Fruit fly (Drosophila melanogaster) whole organism, embryonic: ENCODE measurements around the gene Ptpmeg2.

Source experiments
- ATbp ChIP-seq: fragments of 200-800 bp; sonication (Bioruptor generic); optimal IDR thresholded peaks from 2 replicates; lab custom pipeline; 2017; ENCODE audit warnings: missing biosample characterization, mild to moderate bottlenecking, missing genetic modification characterization, missing genetic modification reagents
- Abd-B ChIP-seq: fragments of 200-800 bp; sonication (Bioruptor generic); optimal IDR thresholded peaks from 2 replicates; lab custom pipeline; 2018; ENCODE audit warnings: missing biosample characterization, mild to moderate bottlenecking, missing genetic modification characterization, moderate library complexity
- Aef1 ChIP-seq: fragments of 200-800 bp; sonication (Bioruptor generic); IDR thresholded peaks from 3 replicates; pipeline ENCODE4 v1.3.6; 2022; ENCODE audit warnings: missing biosample characterization, missing genetic modification characterization
- Awh ChIP-seq: fragments of 200-800 bp; sonication (Bioruptor generic); IDR thresholded peaks from 2 replicates; pipeline ENCODE4, ENCODE4 v1.3.6; 2022; ENCODE audit warnings: missing biosample characterization, missing genetic modification characterization
- Bgb ChIP-seq: fragments of 200-800 bp; sonication (Bioruptor generic); IDR thresholded peaks from 2 replicates; pipeline ENCODE4 v1.3.6; 2022; ENCODE audit warnings: missing biosample characterization, missing genetic modification characterization; ENCODE audit not compliant: partially characterized antibody
- CG10267 ChIP-seq: fragments of 200-800 bp; sonication (Bioruptor generic); optimal IDR thresholded peaks from 2 replicates; lab custom pipeline; 2018; ENCODE audit warnings: missing biosample characterization, mild to moderate bottlenecking, missing genetic modification characterization, moderate library complexity
- CG10366 ChIP-seq: fragments of 200-800 bp; sonication (Bioruptor generic); IDR thresholded peaks from 2 replicates; pipeline ENCODE4 v1.3.6; 2022; ENCODE audit warnings: missing biosample characterization, missing genetic modification characterization
- CG11695 ChIP-seq: fragments of 200-800 bp; sonication (Bioruptor generic); IDR thresholded peaks from 3 replicates; pipeline ENCODE4 v1.3.6; 2022; ENCODE audit warnings: missing biosample characterization, missing genetic modification characterization
- CG12155 ChIP-seq: fragments of 200-800 bp; sonication (Bioruptor generic); optimal IDR thresholded peaks from 3 replicates; lab custom pipeline; 2016; ENCODE audit warnings: missing biosample characterization, missing genetic modification characterization
- CG12219 ChIP-seq: fragments of 200-800 bp; sonication (Bioruptor generic); optimal IDR thresholded peaks from 3 replicates; lab custom pipeline; 2018; ENCODE audit warnings: missing biosample characterization, mild to moderate bottlenecking, missing genetic modification characterization
- CG13296 ChIP-seq: fragments of 200-800 bp; sonication (Bioruptor generic); optimal IDR thresholded peaks from 3 replicates; lab custom pipeline; 2018; ENCODE audit warnings: missing biosample characterization, mild to moderate bottlenecking, missing genetic modification characterization
- CG14710 ChIP-seq: fragments of 200-800 bp; sonication (Bioruptor generic); optimal IDR thresholded peaks from 3 replicates; lab custom pipeline; 2019; ENCODE audit warnings: missing biosample characterization, mild to moderate bottlenecking, missing genetic modification characterization, moderate library complexity
- CG15269 ChIP-seq: fragments of 200-800 bp; sonication (Bioruptor generic); optimal IDR thresholded peaks from 2 replicates; lab custom pipeline; 2018; ENCODE audit warnings: missing biosample characterization, mild to moderate bottlenecking, missing genetic modification characterization, moderate library complexity
- CG1603 ChIP-seq: fragments of 200-800 bp; sonication (Bioruptor generic); optimal IDR thresholded peaks from 2 replicates; lab custom pipeline; 2019; ENCODE audit warnings: missing biosample characterization, mild to moderate bottlenecking, missing genetic modification characterization, moderate library complexity
- CG18764 ChIP-seq: fragments of 200-800 bp; sonication (Bioruptor generic); optimal IDR thresholded peaks from 3 replicates; lab custom pipeline; 2016; ENCODE audit warnings: missing biosample characterization, missing genetic modification characterization
- CG2120 ChIP-seq: fragments of 200-800 bp; sonication (Bioruptor generic); optimal IDR thresholded peaks from 3 replicates; lab custom pipeline; 2016; ENCODE audit warnings: missing biosample characterization, missing genetic modification characterization
- CG2712 ChIP-seq: fragments of 200-800 bp; optimal IDR thresholded peaks from 3 replicates; lab custom pipeline; 2019; ENCODE audit warnings: missing biosample characterization, mild to moderate bottlenecking, missing genetic modification characterization, moderate library complexity
- CG3726 ChIP-seq: fragments of 200-800 bp; sonication (Bioruptor generic); IDR thresholded peaks from 3 replicates; pipeline ENCODE4, ENCODE4 v1.3.6; 2022; ENCODE audit warnings: missing biosample characterization, missing genetic modification characterization
- CG4820 ChIP-seq: fragments of 200-800 bp; sonication (Bioruptor generic); optimal IDR thresholded peaks from 3 replicates; lab custom pipeline; 2016; ENCODE audit warnings: missing biosample characterization, missing genetic modification characterization
- CG5245 ChIP-seq: fragments of 200-800 bp; sonication (Bioruptor generic); optimal IDR thresholded peaks from 3 replicates; lab custom pipeline; 2016; ENCODE audit warnings: missing biosample characterization, missing genetic modification characterization
- CG7556 ChIP-seq: fragments of 200-800 bp; sonication (Bioruptor generic); optimal IDR thresholded peaks from 2 replicates; lab custom pipeline; 2017; ENCODE audit warnings: missing biosample characterization, mild to moderate bottlenecking, missing genetic modification characterization
- CG7839 ChIP-seq: fragments of 200-800 bp; sonication (Bioruptor generic); optimal IDR thresholded peaks from 3 replicates; lab custom pipeline; 2018; ENCODE audit warnings: missing biosample characterization, mild to moderate bottlenecking, missing genetic modification characterization, moderate library complexity
- CG7987 ChIP-seq: fragments of 200-800 bp; sonication (Bioruptor generic); optimal IDR thresholded peaks from 2 replicates; lab custom pipeline; 2018; ENCODE audit warnings: missing biosample characterization, mild to moderate bottlenecking, missing genetic modification characterization, moderate library complexity
- CG8359 ChIP-seq: fragments of 200-800 bp; sonication (Bioruptor generic); optimal IDR thresholded peaks from 2 replicates; lab custom pipeline; 2017; ENCODE audit warnings: missing biosample characterization, mild to moderate bottlenecking, missing genetic modification characterization, borderline replicate concordance
- E2f2 ChIP-seq: fragments of 200-800 bp; sonication (Bioruptor generic); IDR thresholded peaks from 2 replicates; pipeline ENCODE4 v1.3.6; 2022; ENCODE audit warnings: missing biosample characterization, missing genetic modification characterization
- Ets65A ChIP-seq: fragments of 200-800 bp; sonication (Bioruptor generic); peaks from one replicate; lab custom pipeline; 2016; ENCODE audit warnings: missing biosample characterization, missing genetic modification characterization
- HLH54F ChIP-seq: fragments of 200-800 bp; sonication (Bioruptor generic); optimal IDR thresholded peaks from 3 replicates; lab custom pipeline; 2016; ENCODE audit warnings: missing biosample characterization, missing genetic modification characterization
- Hr78 ChIP-seq, 2 experiments: fragments of 200-800 bp in 1 of 2; fragments of >200 bp in 1 of 2; sonication (Bioruptor generic) in 1 of 2; optimal IDR thresholded peaks; 2 replicates each; lab custom pipeline; 2017 to 2019; ENCODE audit warnings: missing biosample characterization in 2 of 2, missing genetic modification characterization in 2 of 2, mild to moderate bottlenecking in 1 of 2, moderate library complexity in 1 of 2
- Lhr ChIP-seq: fragments of 200-800 bp; sonication (Bioruptor generic); optimal IDR thresholded peaks from 3 replicates; lab custom pipeline; 2017; ENCODE audit warnings: mild to moderate bottlenecking, missing biosample characterization, missing genetic modification reagents, missing genetic modification characterization
- Med ChIP-seq: fragments of 200-800 bp; sonication (Bioruptor generic); peaks from one replicate; lab custom pipeline; 2016; ENCODE audit warnings: missing biosample characterization, missing genetic modification characterization, mild to moderate bottlenecking, inconsistent platforms, moderate library complexity
- Nf-YC ChIP-seq: fragments of 200-800 bp; optimal IDR thresholded peaks from 3 replicates; lab custom pipeline; 2019; ENCODE audit warnings: missing biosample characterization, mild to moderate bottlenecking, missing genetic modification characterization, moderate library complexity
- Ssrp ChIP-seq: fragments of 200-800 bp; sonication (Bioruptor generic); optimal IDR thresholded peaks from 2 replicates; lab custom pipeline; 2018; ENCODE audit warnings: missing biosample characterization, mild to moderate bottlenecking, missing genetic modification characterization, moderate library complexity
- Trl ChIP-seq, 3 experiments: fragments of >200 bp in 2 of 3; fragments of 200-800 bp in 1 of 3; sonication (Bioruptor generic) in 1 of 3; optimal IDR thresholded peaks; 2 replicates in 1 of 3; 3 replicates in 2 of 3; lab custom pipeline; 2016 to 2017; ENCODE audit warnings: missing biosample characterization in 1 of 3, missing genetic modification characterization in 1 of 3
- Vsx1 ChIP-seq: fragments of 200-800 bp; sonication (Bioruptor generic); optimal IDR thresholded peaks from 2 replicates; lab custom pipeline; 2017; ENCODE audit warnings: missing biosample characterization, mild to moderate bottlenecking, missing genetic modification characterization, missing genetic modification reagents
- bowl ChIP-seq: fragments of 200-800 bp; sonication (Bioruptor generic); IDR thresholded peaks from 2 replicates; pipeline ENCODE4 v1.3.6; 2022; ENCODE audit warnings: missing biosample characterization, missing genetic modification characterization
- croc ChIP-seq: fragments of 200-800 bp; sonication (Bioruptor generic); conservative IDR thresholded peaks from 3 replicates; pipeline ENCODE4 v1.3.6; 2022; ENCODE audit warnings: missing biosample characterization, missing genetic modification characterization
- gce ChIP-seq: fragments of 200-800 bp; sonication (Bioruptor generic); IDR thresholded peaks from 3 replicates; pipeline ENCODE4 v1.3.6; 2022; ENCODE audit warnings: missing biosample characterization, missing genetic modification characterization
- ind ChIP-seq: fragments of 200-800 bp; sonication (Bioruptor generic); optimal IDR thresholded peaks from 3 replicates; lab custom pipeline; 2016; ENCODE audit warnings: missing biosample characterization, missing genetic modification characterization
- kni ChIP-seq: fragments of 200-800 bp; sonication (Bioruptor generic); optimal IDR thresholded peaks from 3 replicates; lab custom pipeline; 2017; ENCODE audit warnings: mild to moderate bottlenecking, missing biosample characterization, missing genetic modification reagents, missing genetic modification characterization
- lbe ChIP-seq: fragments of 200-800 bp; sonication (Bioruptor generic); optimal IDR thresholded peaks from 2 replicates; lab custom pipeline; 2016; ENCODE audit warnings: missing biosample characterization, mild to moderate bottlenecking, missing genetic modification characterization
- pfk ChIP-seq: fragments of 200-800 bp; sonication (Bioruptor generic); optimal IDR thresholded peaks from 2 replicates; lab custom pipeline; 2018; ENCODE audit warnings: missing biosample characterization, mild to moderate bottlenecking, missing genetic modification characterization, moderate library complexity
- pho ChIP-seq: fragments of 200-800 bp; sonication (Bioruptor generic); optimal IDR thresholded peaks from 2 replicates; lab custom pipeline; 2016; ENCODE audit warnings: missing biosample characterization, missing genetic modification characterization
- scrt ChIP-seq: fragments of 200-800 bp; sonication (Bioruptor generic); optimal IDR thresholded peaks from 2 replicates; lab custom pipeline; 2018; ENCODE audit warnings: missing biosample characterization, mild to moderate bottlenecking, missing genetic modification characterization, moderate library complexity
- sisA ChIP-seq: fragments of 200-800 bp; sonication (Bioruptor generic); IDR thresholded peaks from 2 replicates; pipeline ENCODE4 v1.3.6; 2022; ENCODE audit warnings: missing biosample characterization, missing genetic modification characterization
- sob ChIP-seq: fragments of 200-800 bp; sonication (Bioruptor generic); IDR thresholded peaks from 2 replicates; pipeline ENCODE4 v1.3.6; 2022; ENCODE audit warnings: missing biosample characterization, missing genetic modification characterization
- sug ChIP-seq: fragments of 200-800 bp; optimal IDR thresholded peaks from 2 replicates; lab custom pipeline; 2019; ENCODE audit warnings: missing biosample characterization, mild to moderate bottlenecking, missing genetic modification characterization, moderate library complexity
- trem ChIP-seq: fragments of 200-800 bp; optimal IDR thresholded peaks from 3 replicates; lab custom pipeline; 2019; ENCODE audit warnings: missing biosample characterization, mild to moderate bottlenecking, missing genetic modification characterization, moderate library complexity
- trh ChIP-seq: fragments of 200-800 bp; sonication (Bioruptor generic); optimal IDR thresholded peaks from 2 replicates; lab custom pipeline; 2016; ENCODE audit warnings: missing biosample characterization, missing genetic modification characterization
- unpg ChIP-seq: fragments of 200-800 bp; sonication (Bioruptor generic); optimal IDR thresholded peaks from 3 replicates; lab custom pipeline; 2018; ENCODE audit warnings: missing biosample characterization, mild to moderate bottlenecking, missing genetic modification characterization, moderate library complexity

Gene Ptpmeg2

DNA sequence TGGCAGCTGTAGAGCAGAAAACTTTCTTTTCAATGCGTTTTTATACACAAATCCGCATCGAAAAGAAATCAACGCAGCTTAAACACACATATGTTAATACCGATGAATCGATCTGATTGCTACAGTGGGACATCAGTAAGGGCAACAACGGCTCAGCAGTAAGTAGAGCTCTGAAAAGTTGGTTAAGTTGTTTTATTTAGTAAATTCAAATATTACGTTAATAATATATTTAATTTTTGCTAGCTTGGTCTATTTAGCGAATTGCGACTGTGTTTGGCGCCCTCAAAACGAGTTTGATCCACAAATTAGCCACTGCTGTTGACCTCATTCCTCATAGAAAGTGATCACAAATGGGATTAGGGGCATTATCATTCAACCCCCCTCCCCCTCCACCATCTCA, 6.9 kb downstream of the Ptpmeg2 start (continued):
- TF ChIP-seq CG10267 (tag; lab: Kevin White, UChicago) (peak; percentile 19), pfk (GFP tag; lab: Kevin White, UChicago) (no peak), Vsx1 (GFP tag; lab: Kevin White, UChicago) (peak; percentile 81), CG7839 (tag; lab: Kevin White, UChicago) (peak; percentile 64), gce (peak; percentile 56; the same call in 1 of the 3 replicates), CG2712 (tag; lab: Kevin White, UChicago) (peak; percentile 61), Abd-B (GFP tag; lab: Kevin White, UChicago) (peak; percentile 38), CG10366 (GFP tag; lab: Robert Waterston, UW) (peak; percentile 65), kni (GFP tag; lab: Kevin White, UChicago) (peak; percentile 60), CG2120 (GFP tag; lab: Kevin White, UChicago) (peak; percentile 1), CG5245 (peak; percentile 38), Aef1 (peak; percentile 44; the same call in 1 of the 3 replicates), Med (peak; percentile 84), Awh (GFP tag; lab: Robert Waterston, UW) (peak; percentile 80), CG13296 (peak; percentile 10), CG1603 (peak; percentile 54), croc (GFP tag; lab: Robert Waterston, UW) (peak; percentile 58), trem (peak; percentile 0), CG12219 (peak; percentile 46), CG12155 (peak; percentile 10), CG7556 (GFP tag; lab: Kevin White, UChicago) (peak; percentile 22), CG15269 (tag; lab: Kevin White, UChicago) (peak; percentile 69), CG14710 (peak; percentile 21), Hr78 (GFP tag; optimal IDR thresholded peaks at IDR 0.05; lab: Kevin White, UChicago) (peak in 1 of 2 experiments; percentile 36), E2f2 (GFP tag; lab: Robert Waterston, UW) (peak; percentile 26; the same call in 1 of the 2 replicates), Ets65A (GFP tag; lab: Kevin White, UChicago) (peak; percentile 64), sug (tag; lab: Kevin White, UChicago) (no peak), sob (GFP tag; lab: Robert Waterston, UW) (peak; percentile 57; the same call in 1 of the 2 replicates), CG4820 (GFP tag; lab: Kevin White, UChicago) (peak; percentile 24), scrt (GFP tag; lab: Kevin White, UChicago) (peak; percentile 41), CG7987 (no peak), CG3726 (GFP tag; lab: Robert Waterston, UW) (0 out of 3 replicates have a peak, but pooled peaks have one; percentile 13), CG18764 (GFP tag; lab: Kevin White, UChicago) (no peak), ind (GFP tag; lab: Kevin White, UChicago) (peak; percentile 59), lbe (GFP tag; lab: Kevin White, UChicago) (no peak), HLH54F (no peak), sisA (GFP tag; lab: Robert Waterston, UW) (peak; percentile 82), ATbp (peak; percentile 65), pho (GFP tag; lab: Kevin White, UChicago) (no peak), Trl (optimal IDR thresholded peaks at IDR 0.05; lab: Kevin White, UChicago) (no peak), Trl (GFP tag; optimal IDR thresholded peaks at IDR 0.05; lab: Kevin White, UChicago) (no peak), Nf-YC (tag; lab: Kevin White, UChicago) (no peak), unpg (GFP tag; lab: Kevin White, UChicago) (peak; percentile 50), CG8359 (GFP tag; lab: Kevin White, UChicago) (peak; percentile 22), trh (GFP tag; lab: Kevin White, UChicago) (no peak), Bgb (GFP tag; lab: Robert Waterston, UW) (no peak), Ssrp (peak; percentile 65), CG11695 (GFP tag; lab: Robert Waterston, UW) (0 out of 3 replicates have a peak, but pooled peaks have one; percentile 38), Lhr (GFP tag; lab: Kevin White, UChicago) (peak; percentile 1), bowl (GFP tag; lab: Robert Waterston, UW) (0 out of 2 replicates have a peak, but pooled peaks have one; percentile 28)
